Fruit fly (Drosophila melanogaster) whole organism: Measurements from ENCODE around the gene CG10019.

Experiments
- CG8478 ChIP-seq: fragments of >200 bp; optimal IDR thresholded peaks from 2 replicates; lab custom pipeline; 2018; ENCODE audit warnings: inconsistent platforms
- Dll ChIP-seq: fragments of >200 bp; optimal IDR thresholded peaks from 2 replicates; lab custom pipeline; 2017

DNA sequence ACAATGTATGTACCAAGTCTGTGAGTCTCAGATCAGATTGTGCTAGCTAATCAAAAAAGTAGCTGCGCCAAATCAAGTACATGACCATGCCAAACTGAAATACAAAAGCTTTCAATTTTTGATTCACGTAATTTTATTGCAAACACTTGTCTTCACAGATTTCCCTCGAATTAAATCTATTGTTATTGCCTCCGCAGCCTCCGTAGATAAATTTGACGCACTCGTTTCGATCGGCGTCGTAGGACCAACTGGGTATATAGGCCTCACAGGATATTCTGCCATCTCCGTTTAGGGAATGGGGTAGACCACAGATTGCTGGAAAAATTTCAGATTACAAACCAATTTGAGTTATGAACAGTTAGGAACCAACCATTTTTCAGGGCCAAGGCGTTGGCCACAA, 35.3 kb upstream of the CG10019 start, which contains the start of gene CG43165:
- TF ChIP-seq CG8478 (no peak), Dll (no peak)
